Fruit fly (Drosophila melanogaster) whole organism, prepupa: ENCODE measurements around the gene CG15239.

Experiments used
- Blimp-1 ChIP-seq: fragments of 200-800 bp; sonication (Bioruptor generic); optimal IDR thresholded peaks from 3 replicates; lab custom pipeline; 2017; ENCODE audit warnings: missing biosample characterization, missing genetic modification characterization, mild to moderate bottlenecking, moderate library complexity, missing genetic modification reagents
- CG10631 ChIP-seq: fragments of 200-800 bp; sonication (Bioruptor generic); optimal IDR thresholded peaks from 2 replicates; lab custom pipeline; 2016; ENCODE audit warnings: missing biosample characterization, missing genetic modification characterization
- CG10669 ChIP-seq: fragments of 200-800 bp; sonication (Bioruptor generic); optimal IDR thresholded peaks from 3 replicates; lab custom pipeline; 2018; ENCODE audit warnings: missing biosample characterization, mild to moderate bottlenecking, missing genetic modification characterization, moderate library complexity
- CG11294 ChIP-seq: fragments of 200-800 bp; sonication (Bioruptor generic); IDR thresholded peaks from 2 replicates; pipeline ENCODE4 v1.3.6; 2022; ENCODE audit warnings: missing biosample characterization, missing genetic modification characterization
- CG15336 ChIP-seq: fragments of 200-800 bp; sonication (Bioruptor generic); IDR thresholded peaks from 2 replicates; pipeline ENCODE4 v1.3.6; 2022; ENCODE audit warnings: missing biosample characterization, missing genetic modification characterization
- CG1621 ChIP-seq: fragments of 200-800 bp; sonication (Bioruptor generic); optimal IDR thresholded peaks from 3 replicates; lab custom pipeline; 2018; ENCODE audit warnings: missing biosample characterization, mild to moderate bottlenecking, missing genetic modification characterization
- CG16779 ChIP-seq: fragments of 200-800 bp; sonication (Bioruptor generic); optimal IDR thresholded peaks from 3 replicates; lab custom pipeline; 2017; ENCODE audit warnings: missing biosample characterization, mild to moderate bottlenecking, missing genetic modification characterization
- CG3032 ChIP-seq: fragments of 200-800 bp; optimal IDR thresholded peaks from 2 replicates; lab custom pipeline; 2019; ENCODE audit warnings: missing biosample characterization, mild to moderate bottlenecking, missing genetic modification characterization, moderate library complexity
- CG31627 ChIP-seq: fragments of 200-800 bp; sonication (Bioruptor generic); optimal IDR thresholded peaks from 3 replicates; lab custom pipeline; 2016; ENCODE audit warnings: missing biosample characterization, missing genetic modification characterization
- CG32006 ChIP-seq: fragments of 200-800 bp; sonication (Bioruptor generic); optimal IDR thresholded peaks from 3 replicates; lab custom pipeline; 2017; ENCODE audit warnings: missing biosample characterization, mild to moderate bottlenecking, missing genetic modification characterization
- CG34406 ChIP-seq: fragments of 200-800 bp; sonication (Bioruptor generic); optimal IDR thresholded peaks from 3 replicates; lab custom pipeline; 2016; ENCODE audit warnings: missing biosample characterization, missing genetic modification characterization
- CG6163 ChIP-seq: fragments of 200-800 bp; sonication (Bioruptor generic); IDR thresholded peaks from 3 replicates; pipeline ENCODE4 v1.3.6; 2022; ENCODE audit warnings: missing biosample characterization, missing genetic modification characterization
- CG6276 ChIP-seq: fragments of 200-800 bp; sonication (Bioruptor generic); optimal IDR thresholded peaks from 2 replicates; lab custom pipeline; 2017; ENCODE audit warnings: missing biosample characterization, mild to moderate bottlenecking, missing genetic modification characterization
- CG6808 ChIP-seq: fragments of 200-800 bp; sonication (Bioruptor generic); optimal IDR thresholded peaks from 3 replicates; lab custom pipeline; 2017; ENCODE audit warnings: missing biosample characterization, missing genetic modification characterization, mild to moderate bottlenecking, moderate library complexity, missing genetic modification reagents
- CG6854 ChIP-seq: fragments of 200-800 bp; sonication (Bioruptor generic); optimal IDR thresholded peaks from 2 replicates; lab custom pipeline; 2017; ENCODE audit warnings: missing biosample characterization, mild to moderate bottlenecking, missing genetic modification characterization
- CG7368 ChIP-seq: fragments of 200-800 bp; sonication (Bioruptor generic); optimal IDR thresholded peaks from 3 replicates; lab custom pipeline; 2016; ENCODE audit warnings: missing biosample characterization, missing genetic modification characterization
- CG8119 ChIP-seq: fragments of 200-800 bp; sonication (Bioruptor generic); IDR thresholded peaks from 3 replicates; pipeline ENCODE4 v1.3.6; 2022; ENCODE audit warnings: missing biosample characterization, missing genetic modification characterization
- CG8632 ChIP-seq: fragments of 200-800 bp; sonication (Bioruptor generic); optimal IDR thresholded peaks from 3 replicates; lab custom pipeline; 2016; ENCODE audit warnings: missing biosample characterization, missing genetic modification characterization
- Eip75B ChIP-seq: fragments of 200-800 bp; sonication (Bioruptor generic); optimal IDR thresholded peaks from 3 replicates; lab custom pipeline; 2016; ENCODE audit warnings: missing biosample characterization, missing genetic modification characterization
- Eip93F ChIP-seq: fragments of 200-800 bp; sonication (Bioruptor generic); optimal IDR thresholded peaks from 2 replicates; lab custom pipeline; 2016; ENCODE audit warnings: missing biosample characterization, mild to moderate bottlenecking, missing genetic modification characterization
- Ets21C ChIP-seq: fragments of 200-800 bp; sonication (Bioruptor generic); optimal IDR thresholded peaks from 3 replicates; lab custom pipeline; 2016; ENCODE audit warnings: missing biosample characterization, missing genetic modification characterization
- Ets96B ChIP-seq: fragments of 200-800 bp; optimal IDR thresholded peaks from 2 replicates; lab custom pipeline; 2019; ENCODE audit warnings: missing biosample characterization, mild to moderate bottlenecking, missing genetic modification characterization, moderate library complexity
- Gug ChIP-seq: fragments of 200-800 bp; sonication (Bioruptor generic); IDR thresholded peaks from 2 replicates; pipeline ENCODE4 v1.3.6; 2022; ENCODE audit warnings: missing biosample characterization, missing genetic modification characterization
- Hr38 ChIP-seq: sonication (Bioruptor generic); optimal IDR thresholded peaks from 2 replicates; lab custom pipeline; 2016; ENCODE audit warnings: missing biosample characterization, missing genetic modification characterization
- Hr39 ChIP-seq: fragments of 200-800 bp; sonication (Bioruptor generic); optimal IDR thresholded peaks from 2 replicates; lab custom pipeline; 2016; ENCODE audit warnings: missing biosample characterization, missing genetic modification characterization
- Hr4 ChIP-seq: fragments of 200-800 bp; sonication (Bioruptor generic); optimal IDR thresholded peaks from 3 replicates; lab custom pipeline; 2016; ENCODE audit warnings: missing biosample characterization, missing genetic modification characterization
- Lpt ChIP-seq: fragments of 200-800 bp; sonication (Bioruptor generic); optimal IDR thresholded peaks from 3 replicates; lab custom pipeline; 2016; ENCODE audit warnings: missing biosample characterization, missing genetic modification characterization
- Met ChIP-seq: fragments of 200-800 bp; sonication (Bioruptor generic); optimal IDR thresholded peaks from 3 replicates; lab custom pipeline; 2016; ENCODE audit warnings: missing biosample characterization, missing genetic modification characterization
- OdsH ChIP-seq: fragments of 200-800 bp; sonication (Bioruptor generic); optimal IDR thresholded peaks from 3 replicates; lab custom pipeline; 2016; ENCODE audit warnings: missing biosample characterization, missing genetic modification characterization
- Smox ChIP-seq: fragments of 200-800 bp; sonication (Bioruptor generic); optimal IDR thresholded peaks from 3 replicates; lab custom pipeline; 2016; ENCODE audit warnings: missing biosample characterization, missing genetic modification characterization
- Sox102F ChIP-seq: fragments of 200-800 bp; sonication (Bioruptor generic); optimal IDR thresholded peaks from 2 replicates; lab custom pipeline; 2016; ENCODE audit warnings: missing biosample characterization, mild to moderate bottlenecking, missing genetic modification characterization
- Sox14 ChIP-seq: fragments of 200-800 bp; sonication (Bioruptor generic); optimal IDR thresholded peaks from 3 replicates; lab custom pipeline; 2016; ENCODE audit warnings: missing biosample characterization, missing genetic modification characterization
- Sox15 ChIP-seq: fragments of 200-800 bp; sonication (Bioruptor generic); optimal IDR thresholded peaks from 3 replicates; lab custom pipeline; 2016; ENCODE audit warnings: missing biosample characterization, missing genetic modification characterization
- acj6 ChIP-seq: fragments of 200-800 bp; sonication (Bioruptor generic); optimal IDR thresholded peaks from 3 replicates; lab custom pipeline; 2016; ENCODE audit warnings: missing biosample characterization, missing genetic modification characterization
- cyc ChIP-seq: fragments of 200-800 bp; sonication (Bioruptor generic); optimal IDR thresholded peaks from 3 replicates; lab custom pipeline; 2016; ENCODE audit warnings: missing biosample characterization, missing genetic modification characterization
- dsx ChIP-seq: fragments of 200-800 bp; optimal IDR thresholded peaks from 3 replicates; lab custom pipeline; 2019; ENCODE audit warnings: missing biosample characterization, mild to moderate bottlenecking, missing genetic modification characterization, moderate library complexity; ENCODE audit not compliant: poor library complexity, severe bottlenecking
- eg ChIP-seq: fragments of 200-800 bp; sonication (Bioruptor generic); IDR thresholded peaks from 3 replicates; pipeline ENCODE4 v1.3.6; 2022; ENCODE audit warnings: missing biosample characterization, missing genetic modification characterization
- fd59A ChIP-seq: fragments of 200-800 bp; sonication (Bioruptor generic); optimal IDR thresholded peaks from 2 replicates; lab custom pipeline; 2017; ENCODE audit warnings: missing biosample characterization, mild to moderate bottlenecking, missing genetic modification characterization, missing genetic modification reagents
- fd85E ChIP-seq: fragments of 200-800 bp; sonication (Bioruptor generic); optimal IDR thresholded peaks from 3 replicates; lab custom pipeline; 2016; ENCODE audit warnings: missing biosample characterization, missing genetic modification characterization
- fkh ChIP-seq: fragments of 200-800 bp; sonication (Bioruptor generic); optimal IDR thresholded peaks from 3 replicates; lab custom pipeline; 2017; ENCODE audit warnings: missing biosample characterization, mild to moderate bottlenecking, missing genetic modification characterization, moderate library complexity
- spab ChIP-seq: fragments of 200-800 bp; sonication (Bioruptor generic); optimal IDR thresholded peaks from 2 replicates; lab custom pipeline; 2017; ENCODE audit warnings: missing biosample characterization, mild to moderate bottlenecking, missing genetic modification characterization, missing genetic modification reagents
- topi ChIP-seq: fragments of 200-800 bp; sonication (Bioruptor generic); optimal IDR thresholded peaks from 3 replicates; lab custom pipeline; 2016; ENCODE audit warnings: missing biosample characterization, missing genetic modification characterization
- vri ChIP-seq: fragments of 200-800 bp; sonication (Bioruptor generic); optimal IDR thresholded peaks from 3 replicates; lab custom pipeline; 2016; ENCODE audit warnings: missing biosample characterization, mild to moderate bottlenecking, missing genetic modification characterization

Gene CG15239

DNA sequence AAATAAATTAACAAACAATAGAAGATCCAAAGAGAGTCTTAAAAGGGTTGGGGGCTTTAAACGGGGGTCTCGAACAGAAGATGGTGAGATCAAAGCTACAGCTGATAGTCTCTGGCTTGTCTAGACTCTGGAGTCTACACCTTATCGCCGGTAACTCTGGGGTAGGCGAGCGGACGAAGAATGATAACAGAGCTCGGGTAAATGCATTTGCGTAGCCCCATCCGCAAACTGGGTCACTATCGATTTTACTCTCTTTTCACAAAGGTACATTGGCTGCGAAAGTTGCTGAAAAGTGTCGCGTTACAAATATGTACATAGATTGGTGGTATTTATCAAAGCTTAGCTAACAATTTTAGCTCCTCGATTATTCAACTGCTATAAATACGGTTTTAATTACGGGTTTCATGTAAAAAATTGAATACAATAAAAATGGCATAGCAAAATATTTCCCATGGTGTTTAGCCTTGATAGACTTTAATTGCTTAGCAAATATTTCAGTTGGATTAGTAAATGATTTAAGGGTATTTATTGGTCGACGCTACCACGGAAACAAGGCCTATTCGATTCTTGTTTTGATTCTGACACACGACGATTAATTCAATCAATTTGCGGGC lies 17.0 kb upstream of the CG15239 start (continued):
- peak; percentile 51; the same call in 1 of the 3 replicates for TF ChIP-seq CG8119 (GFP tag; lab: Robert Waterston, UW)
- no peak; the same call in 2 of the 3 replicates for TF ChIP-seq CG6163
- peak; percentile 55 for TF ChIP-seq Hr4 (GFP tag; lab: Kevin White, UChicago)
- TF ChIP-seq Hr39 (GFP tag; lab: Kevin White, UChicago) = no peak
- TF ChIP-seq acj6 (GFP tag; lab: Kevin White, UChicago) = peak; percentile 49
- peak; percentile 62 for TF ChIP-seq CG10669 (GFP tag; lab: Kevin White, UChicago)
- TF ChIP-seq eg = no peak
- peak; percentile 61 for TF ChIP-seq OdsH (GFP tag; lab: Kevin White, UChicago)
- peak; percentile 54 for TF ChIP-seq CG6808
- TF ChIP-seq, all 60 proteins: peak for 40

DNA sequence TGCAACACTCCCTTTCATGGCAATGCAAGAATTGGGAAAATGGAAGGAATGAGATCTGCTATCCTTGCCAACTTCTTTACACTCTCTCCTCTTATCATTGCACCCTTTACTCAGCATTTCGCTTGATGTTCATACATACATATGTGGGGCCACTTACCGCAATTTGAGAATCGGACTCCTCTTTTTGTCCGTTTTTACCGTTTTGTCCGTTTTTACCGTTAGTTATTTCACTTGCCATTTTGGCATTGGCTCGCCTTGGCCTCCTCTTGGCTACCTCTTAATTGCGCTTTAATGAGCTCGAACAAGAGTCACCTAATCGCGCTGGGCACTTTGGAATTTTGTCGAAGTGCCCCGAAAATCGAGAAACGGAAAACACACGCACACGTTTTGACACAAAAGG lies 16.2 kb upstream of the CG15239 start:
- no peak for TF ChIP-seq CG6163
- no peak for TF ChIP-seq Sox14 (GFP tag; lab: Kevin White, UChicago)
- no peak for TF ChIP-seq CG16779
- TF ChIP-seq Ets96B (tag; lab: Kevin White, UChicago) = no peak
- TF ChIP-seq CG7368 (GFP tag; lab: Kevin White, UChicago) = no peak
- TF ChIP-seq Lpt = no peak
- no peak for TF ChIP-seq Sox102F (GFP tag; lab: Kevin White, UChicago)
- no peak for TF ChIP-seq OdsH (GFP tag; lab: Kevin White, UChicago)
- TF ChIP-seq CG6808 = no peak
- no peak for TF ChIP-seq Eip75B (GFP tag; lab: Kevin White, UChicago)
- TF ChIP-seq CG3032 = no peak
- no peak for TF ChIP-seq CG31627 (GFP tag; lab: Kevin White, UChicago)
- TF ChIP-seq topi (GFP tag; lab: Kevin White, UChicago) = no peak
- no peak for TF ChIP-seq CG10631 (GFP tag; lab: Kevin White, UChicago)
- no peak for TF ChIP-seq Hr4 (GFP tag; lab: Kevin White, UChicago)
- no peak for TF ChIP-seq Met (GFP tag; lab: Kevin White, UChicago)

DNA sequence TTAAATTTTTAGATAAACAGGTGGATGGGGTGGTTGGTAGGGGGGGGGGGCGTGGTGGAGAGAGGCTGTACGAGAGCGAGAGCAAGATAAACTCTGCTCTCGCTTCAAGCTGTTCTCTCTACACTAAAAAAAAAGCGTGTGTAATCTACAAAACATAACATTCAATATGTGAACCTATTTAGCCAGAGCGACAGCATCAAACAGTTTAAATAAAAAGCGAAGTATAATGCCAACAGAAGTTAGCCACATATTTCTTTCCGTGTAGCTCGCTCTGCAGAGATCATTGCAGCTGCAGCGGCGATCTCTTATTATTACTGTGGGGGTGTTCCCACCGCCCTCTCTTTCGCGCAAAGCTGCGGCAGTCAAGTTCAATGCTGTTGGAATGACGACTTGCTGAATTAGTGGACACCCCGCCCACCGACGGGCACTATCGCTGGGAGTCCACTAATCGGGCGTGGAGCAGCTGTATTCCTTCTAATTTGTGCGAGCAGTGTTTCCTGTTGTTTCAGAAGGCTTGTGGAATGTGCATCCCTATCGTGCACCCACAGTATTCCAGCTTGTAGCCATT lies 15.4 kb upstream of the CG15239 start, which contains the start of gene CG2930:
CG2930 (plus strand) TSS at position 518 of the 568 bp plus-strand sequence.
- no peak for TF ChIP-seq fkh (GFP tag; lab: Kevin White, UChicago)
- TF ChIP-seq dsx (GFP tag; lab: Kevin White, UChicago) = peak; percentile 93
- TF ChIP-seq CG15336 (GFP tag; lab: Robert Waterston, UW) = peak; percentile 94
- TF ChIP-seq Eip93F (GFP tag; lab: Kevin White, UChicago) = peak; percentile 86
- TF ChIP-seq CG6276 (GFP tag; lab: Kevin White, UChicago) = peak; percentile 89
- TF ChIP-seq CG10631 (GFP tag; lab: Kevin White, UChicago) = peak; percentile 96
- TF ChIP-seq Lpt = peak; percentile 92
- TF ChIP-seq Hr4 (GFP tag; lab: Kevin White, UChicago) = peak; percentile 91
- peak; percentile 99 for TF ChIP-seq CG6163
- TF ChIP-seq Ets21C (GFP tag; lab: Kevin White, UChicago) = peak; percentile 93
- TF ChIP-seq CG16779 = peak; percentile 92
- TF ChIP-seq Gug = peak; percentile 97
- no peak for TF ChIP-seq Hr38 (GFP tag; lab: Kevin White, UChicago)
- TF ChIP-seq OdsH (GFP tag; lab: Kevin White, UChicago) = peak; percentile 97
- peak; percentile 93 for TF ChIP-seq Sox102F (GFP tag; lab: Kevin White, UChicago)
- peak; percentile 96 for TF ChIP-seq CG32006 (GFP tag; lab: Kevin White, UChicago)
- TF ChIP-seq cyc (GFP tag; lab: Kevin White, UChicago) = peak; percentile 97
- TF ChIP-seq vri (GFP tag; lab: Kevin White, UChicago) = peak; percentile 85
- peak; percentile 96 for TF ChIP-seq Hr39 (GFP tag; lab: Kevin White, UChicago)
- peak; percentile 95 for TF ChIP-seq Eip75B (GFP tag; lab: Kevin White, UChicago)
- TF ChIP-seq CG6854 = peak; percentile 89
- TF ChIP-seq CG6808 = peak; percentile 94
- peak; percentile 98 for TF ChIP-seq CG7368 (GFP tag; lab: Kevin White, UChicago)
- peak; percentile 97 for TF ChIP-seq CG1621 (tag; lab: Kevin White, UChicago)
- TF ChIP-seq Smox (GFP tag; lab: Kevin White, UChicago) = peak; percentile 94
- peak; percentile 95 for TF ChIP-seq CG3032
- TF ChIP-seq CG8632 (GFP tag; lab: Kevin White, UChicago) = peak; percentile 96
- peak; percentile 93 for TF ChIP-seq CG8119 (GFP tag; lab: Robert Waterston, UW)
- peak; percentile 98 for TF ChIP-seq CG10669 (GFP tag; lab: Kevin White, UChicago)
- TF ChIP-seq fd85E (GFP tag; lab: Kevin White, UChicago) = peak; percentile 90
- peak; percentile 96 for TF ChIP-seq CG34406 (GFP tag; lab: Kevin White, UChicago)
- TF ChIP-seq fd59A (GFP tag; lab: Kevin White, UChicago) = peak; percentile 97
- peak; percentile 94 for TF ChIP-seq Ets96B (tag; lab: Kevin White, UChicago)
- TF ChIP-seq Blimp-1 = peak; percentile 80
- peak; percentile 97 for TF ChIP-seq Sox15 (GFP tag; lab: Kevin White, UChicago)
- TF ChIP-seq CG11294 (GFP tag; lab: Robert Waterston, UW) = peak; percentile 94
- TF ChIP-seq spab (GFP tag; lab: Kevin White, UChicago) = peak; percentile 94
